Worm (Caenorhabditis elegans): ENCODE data around the gene C39E9.12.

The C39E9.12 gene

DNA sequence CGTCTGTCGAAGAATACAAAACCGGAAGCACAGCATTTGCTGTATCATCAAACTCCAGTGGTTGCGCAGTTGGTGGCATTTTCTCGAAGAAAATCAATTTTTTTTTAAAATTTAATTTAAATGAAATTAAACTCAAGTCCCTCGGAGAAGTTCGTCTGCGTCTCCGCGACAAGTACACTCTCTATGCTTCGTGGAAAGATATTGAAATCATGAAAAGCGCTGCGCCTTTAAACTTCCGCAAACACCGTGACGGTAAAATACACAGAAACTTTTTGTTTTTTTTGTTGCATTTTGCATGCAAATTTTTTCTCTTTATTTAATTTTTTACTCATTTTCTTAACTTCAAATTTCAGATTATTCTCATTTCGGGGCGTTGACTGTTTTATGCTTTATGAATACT is 4.8 kb downstream of the C39E9.12 start, which contains the start of the genes dli-1, tin-9.2 and exos-4.1 (continued):
- TF ChIP-seq nhr-12 (tag; optimal IDR thresholded peaks at IDR 0.05) (no peak), isw-1 (GFP tag; IDR thresholded peaks at IDR 0.05) (peak; percentile 79), nhr-77 (tag; optimal IDR thresholded peaks at IDR 0.05) (peak; percentile 17), jun-1 (tag; optimal IDR thresholded peaks at IDR 0.05) (peak; percentile 14), mdl-1 (tag; optimal IDR thresholded peaks at IDR 0.05) (peak in 1 of 2 experiments; percentile 49), Y116A8C.19 (tag; optimal IDR thresholded peaks at IDR 0.05; ENCODE audit: borderline replicate concordance) (no peak), swsn-7 (tag; optimal IDR thresholded peaks at IDR 0.05) (peak; percentile 74), nhr-90 (tag; optimal IDR thresholded peaks at IDR 0.05; ENCODE audit: poor library complexity) (peak; percentile 63), elt-3 (tag; optimal IDR thresholded peaks at IDR 0.05) (peak in 1 of 6 experiments; percentile 39), sptf-1 (tag; optimal IDR thresholded peaks at IDR 0.05) (no peak), C16A3.4 (tag; optimal IDR thresholded peaks at IDR 0.05) (peak; percentile 53), fkh-10 (GFP tag; optimal IDR thresholded peaks at IDR 0.05) (no peak), unc-98 (GFP tag; IDR thresholded peaks at IDR 0.05) (no peak), egl-13 (tag; optimal IDR thresholded peaks at IDR 0.05) (peak; percentile 49), mep-1 (tag; optimal IDR thresholded peaks at IDR 0.05) (peak; percentile 95), lin-15B (tag; optimal IDR thresholded peaks at IDR 0.05) (peak; percentile 62), snpc-4 (tag; optimal IDR thresholded peaks at IDR 0.05) (peak; percentile 57), lsy-2 (tag; optimal IDR thresholded peaks at IDR 0.05) (peak; percentile 89 to 90), nhr-11 (tag; optimal IDR thresholded peaks at IDR 0.05) (peak; percentile 33), egl-27 (tag; optimal IDR thresholded peaks at IDR 0.05) (no peak), mab-9 (GFP tag; IDR thresholded peaks at IDR 0.05) (peak; percentile 10; the same call in 1 of the 2 replicates), nhr-76 (tag; optimal IDR thresholded peaks at IDR 0.05) (no peak), irx-1 (tag; optimal IDR thresholded peaks at IDR 0.05) (peak; percentile 51), ets-5 (GFP tag; IDR thresholded peaks at IDR 0.05) (no peak), unc-130 (tag; optimal IDR thresholded peaks at IDR 0.05) (no peak), grh-1 (GFP tag; IDR thresholded peaks at IDR 0.05) (peak; percentile 13; the same call in 1 of the 2 replicates), F16B12.6 (tag; optimal IDR thresholded peaks at IDR 0.05) (peak; percentile 94), ama-1 (optimal IDR thresholded peaks at IDR 0.05) (peak; percentile 16), C04F5.9 (tag; optimal IDR thresholded peaks at IDR 0.05) (peak; percentile 50), ceh-90 (tag; optimal IDR thresholded peaks at IDR 0.05) (no peak), sup-37 (GFP tag; optimal IDR thresholded peaks at IDR 0.05) (no peak), tlp-1 (tag; optimal IDR thresholded peaks at IDR 0.05) (no peak), nhr-19 (GFP tag; conservative IDR thresholded peaks at IDR 0.05) (peak; percentile 76), pax-3 (tag; optimal IDR thresholded peaks at IDR 0.05) (no peak), lin-35 (GFP tag; optimal IDR thresholded peaks at IDR 0.05) (peak; percentile 80 to 82)

ce11 chrIV:13100415-13100814 is 6.6 kb downstream of the C39E9.12 start, which contains the start of gene fask-1:
TSS of gene fask-1 (plus strand) at chrIV:13100715.
- no peak for TF ChIP-seq sox-4 (tag; optimal IDR thresholded peaks at IDR 0.05)
- no peak for TF ChIP-seq lin-35 (GFP tag; optimal IDR thresholded peaks at IDR 0.05)
- TF ChIP-seq fkh-4 (tag; optimal IDR thresholded peaks at IDR 0.05; ENCODE audit: borderline replicate concordance) = no peak
- no peak for TF ChIP-seq hlh-17 (GFP tag; optimal IDR thresholded peaks at IDR 0.05; ENCODE audit: borderline replicate concordance)
- no peak for TF ChIP-seq ztf-11 (tag; optimal IDR thresholded peaks at IDR 0.05)
- TF ChIP-seq elt-2 (tag; optimal IDR thresholded peaks at IDR 0.05) = no peak
- no peak for TF ChIP-seq fkh-8 (tag; optimal IDR thresholded peaks at IDR 0.05)
- no peak for TF ChIP-seq skn-1 (tag; optimal IDR thresholded peaks at IDR 0.05)
- TF ChIP-seq hpl-2 (GFP tag; optimal IDR thresholded peaks at IDR 0.05) = no peak
- no peak for TF ChIP-seq xbp-1 (tag; optimal IDR thresholded peaks at IDR 0.05)
- no peak for TF ChIP-seq nhr-28 (tag; optimal IDR thresholded peaks at IDR 0.05)
- TF ChIP-seq tbx-2 (tag; optimal IDR thresholded peaks at IDR 0.05) = no peak
- TF ChIP-seq grh-1 (GFP tag; IDR thresholded peaks at IDR 0.05) = no peak
- TF ChIP-seq nhr-12 (tag; optimal IDR thresholded peaks at IDR 0.05) = no peak
- TF ChIP-seq mef-2 (tag; optimal IDR thresholded peaks at IDR 0.05) = no peak
- TF ChIP-seq C34B4.2 (tag; optimal IDR thresholded peaks at IDR 0.05) = no peak
- TF ChIP-seq sup-37 (GFP tag; optimal IDR thresholded peaks at IDR 0.05) = no peak
- TF ChIP-seq zip-4 (GFP tag; optimal IDR thresholded peaks at IDR 0.05) = no peak
- no peak for TF ChIP-seq F16B12.6 (tag; optimal IDR thresholded peaks at IDR 0.05)

Data from whole organism, L1 larva.